Worm (Caenorhabditis elegans) whole organism, L1 larva: ENCODE results near the gene dph-1.
A peak's percentile ranks its signal among the peaks of the same experiment; 100 is the strongest.

Experiments
- C04F5.9 ChIP-seq: sonication (generic microtip); optimal IDR thresholded peaks from 2 replicates; lab custom pipeline; 2016; ENCODE audit warnings: missing genetic modification characterization, missing compliant biosample characterization
- F16B12.6 ChIP-seq: fragments of 150-350 bp; optimal IDR thresholded peaks from 2 replicates; lab custom pipeline; 2014; ENCODE audit warnings: missing biosample characterization, missing genetic modification characterization
- Y116A8C.19 ChIP-seq: sonication (generic microtip); optimal IDR thresholded peaks from 2 replicates; lab custom pipeline; 2016; ENCODE audit warnings: missing compliant biosample characterization, missing genetic modification characterization, borderline replicate concordance
- alr-1 ChIP-seq: fragments of 200-800 bp; sonication (Bioruptor generic); optimal IDR thresholded peaks from 2 replicates; lab custom pipeline; 2018; ENCODE audit warnings: borderline replicate concordance, mild to moderate bottlenecking, missing genetic modification characterization, missing compliant biosample characterization
- aly-2 ChIP-seq: fragments of 150-350 bp; optimal IDR thresholded peaks from 2 replicates; lab custom pipeline; 2014; ENCODE audit warnings: missing biosample characterization, missing genetic modification characterization
- blmp-1 ChIP-seq: fragments of 150-350 bp; optimal IDR thresholded peaks from 2 replicates; lab custom pipeline; 2014; ENCODE audit warnings: missing biosample characterization, missing genetic modification characterization
- ceh-63 ChIP-seq: fragments of 200-800 bp; sonication (Bioruptor generic); optimal IDR thresholded peaks from 2 replicates; lab custom pipeline; 2018; ENCODE audit warnings: mild to moderate bottlenecking, missing genetic modification characterization, missing compliant biosample characterization
- ces-1 ChIP-seq: fragments of 150-350 bp; optimal IDR thresholded peaks from 2 replicates; lab custom pipeline; 2014; ENCODE audit warnings: missing biosample characterization, missing genetic modification reagents, missing genetic modification characterization
- dsc-1 ChIP-seq: sonication (generic microtip); optimal IDR thresholded peaks from 2 replicates; lab custom pipeline; 2016; ENCODE audit warnings: mild to moderate bottlenecking, missing genetic modification characterization, missing compliant biosample characterization
- efl-1 ChIP-seq, 4 experiments: fragments of 150-350 bp; optimal IDR thresholded peaks in 3 of 4; peaks in 1 of 4; 1 replicate in 1 of 4; 2 replicates in 3 of 4; lab custom pipeline; 2014; ENCODE audit warnings: missing biosample characterization in 2 of 4, missing genetic modification characterization in 2 of 4, missing genetic modification reagents in 2 of 4
- efl-3 ChIP-seq: fragments of 200-800 bp; sonication (Bioruptor generic); optimal IDR thresholded peaks from 2 replicates; lab custom pipeline; 2018; ENCODE audit warnings: mild to moderate bottlenecking, missing genetic modification characterization, missing compliant biosample characterization
- egl-27 ChIP-seq, 2 experiments: fragments of 150-350 bp in 1 of 2; sonication (generic microtip); optimal IDR thresholded peaks; 3 replicates each; lab custom pipeline; 2017 to 2018; ENCODE audit warnings: missing biosample characterization in 2 of 2, missing genetic modification characterization in 2 of 2, missing genetic modification reagents in 2 of 2
- elt-2 ChIP-seq: sonication (generic microtip); optimal IDR thresholded peaks from 2 replicates; lab custom pipeline; 2016; ENCODE audit warnings: missing genetic modification characterization, mild to moderate bottlenecking, inconsistent platforms, missing compliant biosample characterization, missing genetic modification reagents
- elt-3 ChIP-seq, 6 experiments: fragments of 150-350 bp in 1 of 6; sonication (generic microtip); optimal IDR thresholded peaks; 2 replicates each; lab custom pipeline; 2017 to 2018; ENCODE audit warnings: missing biosample characterization in 6 of 6, missing genetic modification characterization in 6 of 6, inconsistent platforms in 1 of 6
- ets-5 ChIP-seq: fragments of 200-800 bp; sonication (Bioruptor generic); IDR thresholded peaks from 2 replicates; pipeline ENCODE4 v1.3.6; 2022; ENCODE audit warnings: missing genetic modification characterization, missing compliant biosample characterization
- fkh-10 ChIP-seq: sonication (generic microtip); optimal IDR thresholded peaks from 2 replicates; lab custom pipeline; 2017; ENCODE audit warnings: missing biosample characterization, missing genetic modification reagents, missing genetic modification characterization
- fkh-4 ChIP-seq: sonication (generic microtip); optimal IDR thresholded peaks from 2 replicates; lab custom pipeline; 2016; ENCODE audit warnings: missing compliant biosample characterization, missing genetic modification characterization, borderline replicate concordance
- fkh-8 ChIP-seq: sonication (generic microtip); optimal IDR thresholded peaks from 2 replicates; lab custom pipeline; 2016; ENCODE audit warnings: mild to moderate bottlenecking, missing genetic modification characterization, missing compliant biosample characterization
- fos-1 ChIP-seq: fragments of 150-350 bp; optimal IDR thresholded peaks from 2 replicates; lab custom pipeline; 2014; ENCODE audit warnings: missing biosample characterization, missing genetic modification characterization
- grh-1 ChIP-seq: fragments of 200-800 bp; sonication (Bioruptor generic); IDR thresholded peaks from 2 replicates; pipeline ENCODE4 v1.3.6; 2022; ENCODE audit warnings: missing genetic modification reagents, missing genetic modification characterization, missing compliant biosample characterization
- hpl-2 ChIP-seq: fragments of 150-350 bp; optimal IDR thresholded peaks from 2 replicates; lab custom pipeline; 2014; ENCODE audit warnings: missing biosample characterization, missing genetic modification reagents, missing genetic modification characterization
- irx-1 ChIP-seq: sonication (generic microtip); optimal IDR thresholded peaks from 2 replicates; lab custom pipeline; 2016; ENCODE audit warnings: missing genetic modification characterization, missing compliant biosample characterization
- isw-1 ChIP-seq: fragments of 200-800 bp; sonication (Bioruptor generic); IDR thresholded peaks from 2 replicates; pipeline ENCODE4 v1.3.6; 2022; ENCODE audit warnings: missing genetic modification characterization, missing compliant biosample characterization
- jun-1 ChIP-seq: fragments of 150-350 bp; optimal IDR thresholded peaks from 2 replicates; lab custom pipeline; 2014; ENCODE audit warnings: missing biosample characterization, missing genetic modification reagents, missing genetic modification characterization
- lin-14 ChIP-seq: fragments of 200-800 bp; sonication (Bioruptor generic); optimal IDR thresholded peaks from 2 replicates; lab custom pipeline; 2018; ENCODE audit warnings: mild to moderate bottlenecking, missing genetic modification characterization, moderate library complexity, missing compliant biosample characterization
- lin-35 ChIP-seq, 2 experiments: fragments of 150-350 bp; optimal IDR thresholded peaks; 2 replicates each; lab custom pipeline; 2014; ENCODE audit warnings: missing biosample characterization in 2 of 2, missing genetic modification characterization in 2 of 2, missing genetic modification reagents in 2 of 2
- lin-39 ChIP-seq: fragments of 150-350 bp; optimal IDR thresholded peaks from 2 replicates; lab custom pipeline; 2014; ENCODE audit warnings: missing biosample characterization, missing genetic modification reagents, missing genetic modification characterization
- lir-3 ChIP-seq: sonication (generic microtip); optimal IDR thresholded peaks from 2 replicates; lab custom pipeline; 2016; ENCODE audit warnings: mild to moderate bottlenecking, missing genetic modification characterization, moderate library complexity, missing compliant biosample characterization; ENCODE audit not compliant: poor library complexity
- mab-9 ChIP-seq: fragments of 200-800 bp; sonication (Bioruptor generic); IDR thresholded peaks from 2 replicates; pipeline ENCODE4 v1.3.6; 2022; ENCODE audit warnings: missing genetic modification reagents, missing genetic modification characterization, missing compliant biosample characterization
- mdl-1 ChIP-seq, 2 experiments: fragments of 150-350 bp; optimal IDR thresholded peaks; 2 replicates each; lab custom pipeline; 2014 to 2017; ENCODE audit warnings: missing biosample characterization in 2 of 2, missing genetic modification characterization in 2 of 2, inconsistent platforms in 1 of 2
- mef-2 ChIP-seq: fragments of 150-350 bp; optimal IDR thresholded peaks from 2 replicates; lab custom pipeline; 2014; ENCODE audit warnings: missing biosample characterization, missing genetic modification characterization
- nhr-12 ChIP-seq: sonication (generic microtip); optimal IDR thresholded peaks from 2 replicates; lab custom pipeline; 2017; ENCODE audit warnings: missing biosample characterization, missing genetic modification characterization
- nhr-237 ChIP-seq: fragments of 150-350 bp; optimal IDR thresholded peaks from 2 replicates; lab custom pipeline; 2014; ENCODE audit warnings: missing biosample characterization, missing genetic modification characterization
- nhr-28 ChIP-seq: fragments of 150-350 bp; optimal IDR thresholded peaks from 2 replicates; lab custom pipeline; 2014; ENCODE audit warnings: missing biosample characterization, missing genetic modification characterization
- nhr-77 ChIP-seq: fragments of 150-350 bp; optimal IDR thresholded peaks from 2 replicates; lab custom pipeline; 2014; ENCODE audit warnings: missing biosample characterization, missing genetic modification characterization
- nhr-85 ChIP-seq: sonication (generic microtip); peaks from one replicate; lab custom pipeline; 2016; ENCODE audit warnings: missing genetic modification characterization, inconsistent platforms, missing compliant biosample characterization
- pax-3 ChIP-seq: fragments of 200-800 bp; sonication (Bioruptor generic); optimal IDR thresholded peaks from 2 replicates; lab custom pipeline; 2018; ENCODE audit warnings: mild to moderate bottlenecking, missing genetic modification characterization, moderate library complexity, missing compliant biosample characterization
- rnt-1 ChIP-seq: sonication (generic microtip); optimal IDR thresholded peaks from 2 replicates; lab custom pipeline; 2016; ENCODE audit warnings: mild to moderate bottlenecking, missing genetic modification characterization, moderate library complexity, missing compliant biosample characterization
- skn-1 ChIP-seq: fragments of 150-350 bp; optimal IDR thresholded peaks from 2 replicates; lab custom pipeline; 2014; ENCODE audit warnings: missing biosample characterization, missing genetic modification characterization
- snpc-4 ChIP-seq: fragments of 150-350 bp; optimal IDR thresholded peaks from 2 replicates; lab custom pipeline; 2014; ENCODE audit warnings: missing biosample characterization, missing genetic modification characterization
- snu-23 ChIP-seq: sonication (generic microtip); optimal IDR thresholded peaks from 2 replicates; lab custom pipeline; 2016; ENCODE audit warnings: missing genetic modification characterization, missing compliant biosample characterization
- sox-4 ChIP-seq: sonication (generic microtip); optimal IDR thresholded peaks from 2 replicates; lab custom pipeline; 2016; ENCODE audit warnings: missing genetic modification characterization, missing compliant biosample characterization
- sup-37 ChIP-seq: fragments of 200-800 bp; sonication (Bioruptor generic); optimal IDR thresholded peaks from 2 replicates; lab custom pipeline; 2018; ENCODE audit warnings: mild to moderate bottlenecking, missing genetic modification characterization, missing compliant biosample characterization
- swsn-7 ChIP-seq: sonication (generic microtip); optimal IDR thresholded peaks from 2 replicates; lab custom pipeline; 2016; ENCODE audit warnings: missing genetic modification characterization, missing compliant biosample characterization
- tbx-2 ChIP-seq: sonication (generic microtip); optimal IDR thresholded peaks from 2 replicates; lab custom pipeline; 2016; ENCODE audit warnings: missing genetic modification characterization, missing compliant biosample characterization
- unc-30 ChIP-seq: sonication (generic microtip); optimal IDR thresholded peaks from 2 replicates; lab custom pipeline; 2017; ENCODE audit warnings: missing biosample characterization, missing genetic modification characterization
- unc-62 ChIP-seq: fragments of 150-350 bp; optimal IDR thresholded peaks from 2 replicates; lab custom pipeline; 2014; ENCODE audit warnings: missing biosample characterization, missing genetic modification reagents, missing genetic modification characterization
- unc-98 ChIP-seq: fragments of 200-800 bp; sonication (Bioruptor generic); IDR thresholded peaks from 2 replicates; pipeline ENCODE4 v1.3.6; 2022; ENCODE audit warnings: missing genetic modification characterization, missing compliant biosample characterization
- vab-15 ChIP-seq: sonication (generic microtip); optimal IDR thresholded peaks from 2 replicates; lab custom pipeline; 2017; ENCODE audit warnings: missing genotype, mild to moderate bottlenecking, missing genetic modification characterization, missing compliant biosample characterization

The dph-1 gene

DNA sequence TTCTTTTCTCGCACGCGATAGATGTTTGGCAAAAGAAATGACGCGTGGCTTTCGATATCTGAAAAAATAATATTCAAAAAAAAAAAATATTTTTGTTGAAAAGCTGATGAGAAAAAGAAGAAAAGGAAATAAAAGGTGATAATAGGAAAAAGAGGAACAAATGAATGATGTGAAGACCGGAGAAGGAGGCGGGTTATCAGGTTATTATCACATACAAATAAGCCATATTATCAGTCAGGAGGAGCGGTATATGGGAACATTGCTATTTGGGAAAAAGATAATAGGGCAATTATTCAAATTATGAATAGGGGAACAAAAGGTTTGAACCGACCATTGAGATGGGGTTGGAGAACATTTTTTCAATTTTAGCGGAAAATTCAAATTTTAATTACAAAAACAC is 32.5 kb upstream of the dph-1 start:
- TF ChIP-seq dsc-1 (tag; lab: Kevin White, UChicago) (peak; percentile 60), nhr-237 (tag; lab: Kevin White, UChicago) (no peak)

DNA sequence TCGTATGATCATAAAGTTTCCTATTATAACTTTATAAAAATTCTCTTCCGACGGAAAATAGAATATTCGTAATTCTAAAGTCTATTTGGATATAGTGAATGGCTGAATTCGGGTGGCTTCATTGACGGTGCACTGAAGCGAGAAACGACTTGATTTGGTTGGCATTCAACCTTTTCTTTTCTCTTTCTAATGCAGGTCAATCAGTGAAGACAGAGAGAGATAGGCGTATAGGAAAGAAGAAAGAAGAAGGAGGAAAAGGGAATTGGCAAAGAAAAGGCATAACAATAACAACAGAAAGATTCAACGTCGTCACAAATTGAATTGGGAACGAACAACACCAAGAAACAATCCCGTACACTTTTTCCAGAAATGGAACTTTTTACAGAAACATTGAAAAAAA is 31.2 kb upstream of the dph-1 start:
- TF ChIP-seq mab-9 (GFP tag; lab: Robert Waterston, UW), result no peak
- TF ChIP-seq blmp-1 (tag; lab: Kevin White, UChicago), result peak; percentile 94
- no peak for TF ChIP-seq snu-23
- no peak for TF ChIP-seq grh-1 (GFP tag; lab: Robert Waterston, UW)

DNA sequence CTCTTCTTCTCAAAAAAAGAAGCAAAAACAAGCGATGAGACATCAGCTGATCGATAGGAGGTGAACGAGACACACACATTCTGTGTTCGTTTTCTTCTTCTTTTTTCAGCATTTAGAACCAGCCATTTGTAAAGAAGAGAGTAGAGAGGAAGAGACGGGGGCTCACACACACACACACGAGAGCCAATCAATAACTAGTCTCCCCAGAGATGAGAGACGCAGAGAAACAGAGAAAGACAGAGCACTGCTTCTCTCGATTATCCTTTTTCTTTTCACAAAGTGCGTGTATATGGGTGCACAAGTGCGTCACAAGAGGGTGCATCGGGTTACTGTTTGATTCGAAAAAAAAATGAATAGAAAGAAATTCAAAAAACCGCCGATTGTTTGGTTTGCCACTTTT is 29.3 kb upstream of the dph-1 start:
- TF ChIP-seq snpc-4 (tag; lab: Kevin White, UChicago), result no peak
- no peak for TF ChIP-seq nhr-12 (tag; lab: Kevin White, UChicago)
- no peak for TF ChIP-seq pax-3
- no peak for TF ChIP-seq mab-9 (GFP tag; lab: Robert Waterston, UW)
- TF ChIP-seq lin-39 (tag; lab: Kevin White, UChicago), result no peak
- no peak for TF ChIP-seq efl-3 (GFP tag; lab: Kevin White, UChicago)
- no peak for TF ChIP-seq unc-30 (tag; lab: Kevin White, UChicago)
- no peak for TF ChIP-seq ets-5 (GFP tag; lab: Robert Waterston, UW)
- TF ChIP-seq lin-35 (GFP tag; optimal IDR thresholded peaks at IDR 0.05; lab: Kevin White, UChicago), result peak in 1 of 2 experiments; percentile 28
- TF ChIP-seq egl-27 (tag; optimal IDR thresholded peaks at IDR 0.05; lab: Kevin White, UChicago), result no peak
- no peak for TF ChIP-seq sox-4 (tag; lab: Kevin White, UChicago)
- no peak for TF ChIP-seq nhr-237 (tag; lab: Kevin White, UChicago)
- TF ChIP-seq skn-1 (tag; lab: Kevin White, UChicago), result peak; percentile 5
- peak; percentile 60 for TF ChIP-seq tbx-2 (tag; lab: Kevin White, UChicago)
- no peak for TF ChIP-seq elt-3 (tag; optimal IDR thresholded peaks at IDR 0.05; lab: Kevin White, UChicago)
- TF ChIP-seq lin-14 (GFP tag; lab: Kevin White, UChicago), result peak; percentile 89
- TF ChIP-seq alr-1 (tag; lab: Kevin White, UChicago), result no peak
- TF ChIP-seq fos-1 (tag; lab: Kevin White, UChicago), result peak; percentile 25
- peak; percentile 35 for TF ChIP-seq F16B12.6
- peak; percentile 64 for TF ChIP-seq efl-1 (optimal IDR thresholded peaks at IDR 0.05; lab: Kevin White, UChicago)
- TF ChIP-seq efl-1 (GFP tag; optimal IDR thresholded peaks at IDR 0.05 in 1 of 2; lab: Kevin White, UChicago), result peak; percentile 24 to 94
- no peak for TF ChIP-seq aly-2 (tag; lab: Kevin White, UChicago)
- no peak for TF ChIP-seq elt-2 (tag; lab: Kevin White, UChicago)
- peak; percentile 42 for TF ChIP-seq irx-1 (tag; lab: Kevin White, UChicago)
- TF ChIP-seq ces-1 (GFP tag; lab: Kevin White, UChicago), result no peak
- TF ChIP-seq ceh-63 (GFP tag; lab: Kevin White, UChicago), result no peak
- TF ChIP-seq blmp-1 (tag; lab: Kevin White, UChicago), result no peak
- no peak for TF ChIP-seq vab-15 (tag; lab: Kevin White, UChicago)
- no peak for TF ChIP-seq C04F5.9 (tag; lab: Kevin White, UChicago)
- TF ChIP-seq Y116A8C.19, result no peak
- TF ChIP-seq nhr-77 (tag; lab: Kevin White, UChicago), result peak; percentile 35
- TF ChIP-seq sup-37 (GFP tag; lab: Kevin White, UChicago), result no peak
- peak; percentile 4 for TF ChIP-seq mef-2
- TF ChIP-seq jun-1 (tag; lab: Kevin White, UChicago), result peak; percentile 24
- no peak for TF ChIP-seq fkh-4 (tag; lab: Kevin White, UChicago)
- TF ChIP-seq isw-1 (GFP tag; lab: Robert Waterston, UW), result peak; percentile 45
- TF ChIP-seq fkh-10 (GFP tag; lab: Kevin White, UChicago), result peak; percentile 23
- peak in 1 of 2 experiments; percentile 30 for TF ChIP-seq mdl-1 (tag; optimal IDR thresholded peaks at IDR 0.05; lab: Kevin White, UChicago)
- TF ChIP-seq nhr-85 (tag; lab: Kevin White, UChicago), result no peak
- no peak for TF ChIP-seq nhr-28
- TF ChIP-seq fkh-8 (tag; lab: Kevin White, UChicago), result peak; percentile 65
- TF ChIP-seq rnt-1 (tag; lab: Kevin White, UChicago), result peak; percentile 79
- no peak for TF ChIP-seq lir-3 (tag; lab: Kevin White, UChicago)
- TF ChIP-seq unc-98 (GFP tag; lab: Robert Waterston, UW), result no peak
- TF ChIP-seq hpl-2, result no peak
- no peak for TF ChIP-seq unc-62 (GFP tag; lab: Kevin White, UChicago)
- peak; percentile 76 for TF ChIP-seq swsn-7 (tag; lab: Kevin White, UChicago)
